Fruit fly (Drosophila melanogaster) whole organism, prepupa: ENCODE measurements around the gene heph.

Experiments
- CG10631 ChIP-seq: fragments of 200-800 bp; sonication (Bioruptor generic); optimal IDR thresholded peaks from 2 replicates; lab custom pipeline; 2016; ENCODE audit warnings: missing biosample characterization, missing genetic modification characterization
- CG10669 ChIP-seq: fragments of 200-800 bp; sonication (Bioruptor generic); optimal IDR thresholded peaks from 3 replicates; lab custom pipeline; 2018; ENCODE audit warnings: missing biosample characterization, mild to moderate bottlenecking, missing genetic modification characterization, moderate library complexity
- CG11294 ChIP-seq: fragments of 200-800 bp; sonication (Bioruptor generic); IDR thresholded peaks from 2 replicates; pipeline ENCODE4 v1.3.6; 2022; ENCODE audit warnings: missing biosample characterization, missing genetic modification characterization
- CG11762 ChIP-seq: fragments of 200-800 bp; sonication (Bioruptor generic); optimal IDR thresholded peaks from 3 replicates; lab custom pipeline; 2016; ENCODE audit warnings: missing biosample characterization, missing genetic modification characterization; ENCODE audit not compliant: insufficient read depth
- CG11902 ChIP-seq: fragments of 200-800 bp; sonication (Bioruptor generic); optimal IDR thresholded peaks from 3 replicates; lab custom pipeline; 2016; ENCODE audit warnings: missing biosample characterization, missing genetic modification characterization
- CG15336 ChIP-seq: fragments of 200-800 bp; sonication (Bioruptor generic); IDR thresholded peaks from 2 replicates; pipeline ENCODE4 v1.3.6; 2022; ENCODE audit warnings: missing biosample characterization, missing genetic modification characterization
- CG16779 ChIP-seq: fragments of 200-800 bp; sonication (Bioruptor generic); optimal IDR thresholded peaks from 3 replicates; lab custom pipeline; 2017; ENCODE audit warnings: missing biosample characterization, mild to moderate bottlenecking, missing genetic modification characterization
- CG3032 ChIP-seq: fragments of 200-800 bp; optimal IDR thresholded peaks from 2 replicates; lab custom pipeline; 2019; ENCODE audit warnings: missing biosample characterization, mild to moderate bottlenecking, missing genetic modification characterization, moderate library complexity
- CG31627 ChIP-seq: fragments of 200-800 bp; sonication (Bioruptor generic); optimal IDR thresholded peaks from 3 replicates; lab custom pipeline; 2016; ENCODE audit warnings: missing biosample characterization, missing genetic modification characterization
- CG3919 ChIP-seq: fragments of 200-800 bp; sonication (Bioruptor generic); optimal IDR thresholded peaks from 3 replicates; lab custom pipeline; 2016; ENCODE audit warnings: missing biosample characterization, missing genetic modification characterization
- CG4318 ChIP-seq: fragments of 200-800 bp; sonication (Bioruptor generic); optimal IDR thresholded peaks from 3 replicates; lab custom pipeline; 2017; ENCODE audit warnings: missing biosample characterization, mild to moderate bottlenecking, missing genetic modification characterization
- CG6163 ChIP-seq: fragments of 200-800 bp; sonication (Bioruptor generic); IDR thresholded peaks from 3 replicates; pipeline ENCODE4 v1.3.6; 2022; ENCODE audit warnings: missing biosample characterization, missing genetic modification characterization
- CG6808 ChIP-seq: fragments of 200-800 bp; sonication (Bioruptor generic); optimal IDR thresholded peaks from 3 replicates; lab custom pipeline; 2017; ENCODE audit warnings: missing biosample characterization, missing genetic modification characterization, mild to moderate bottlenecking, moderate library complexity, missing genetic modification reagents
- CG6854 ChIP-seq: fragments of 200-800 bp; sonication (Bioruptor generic); optimal IDR thresholded peaks from 2 replicates; lab custom pipeline; 2017; ENCODE audit warnings: missing biosample characterization, mild to moderate bottlenecking, missing genetic modification characterization
- CG7368 ChIP-seq: fragments of 200-800 bp; sonication (Bioruptor generic); optimal IDR thresholded peaks from 3 replicates; lab custom pipeline; 2016; ENCODE audit warnings: missing biosample characterization, missing genetic modification characterization
- CG8119 ChIP-seq: fragments of 200-800 bp; sonication (Bioruptor generic); IDR thresholded peaks from 3 replicates; pipeline ENCODE4 v1.3.6; 2022; ENCODE audit warnings: missing biosample characterization, missing genetic modification characterization
- CG8319 ChIP-seq: fragments of 200-800 bp; sonication (Bioruptor generic); optimal IDR thresholded peaks from 3 replicates; lab custom pipeline; 2016; ENCODE audit warnings: missing biosample characterization, missing genetic modification characterization
- CG8632 ChIP-seq: fragments of 200-800 bp; sonication (Bioruptor generic); optimal IDR thresholded peaks from 3 replicates; lab custom pipeline; 2016; ENCODE audit warnings: missing biosample characterization, missing genetic modification characterization
- CG9139 ChIP-seq: fragments of 200-800 bp; sonication (Bioruptor generic); optimal IDR thresholded peaks from 3 replicates; lab custom pipeline; 2017; ENCODE audit warnings: missing biosample characterization, mild to moderate bottlenecking, missing genetic modification characterization
- Eip75B ChIP-seq: fragments of 200-800 bp; sonication (Bioruptor generic); optimal IDR thresholded peaks from 3 replicates; lab custom pipeline; 2016; ENCODE audit warnings: missing biosample characterization, missing genetic modification characterization
- Eip78C ChIP-seq: fragments of 200-800 bp; sonication (Bioruptor generic); peaks from one replicate; lab custom pipeline; 2016; ENCODE audit warnings: missing biosample characterization, missing genetic modification characterization
- Eip93F ChIP-seq: fragments of 200-800 bp; sonication (Bioruptor generic); optimal IDR thresholded peaks from 2 replicates; lab custom pipeline; 2016; ENCODE audit warnings: missing biosample characterization, mild to moderate bottlenecking, missing genetic modification characterization
- Ets96B ChIP-seq: fragments of 200-800 bp; optimal IDR thresholded peaks from 2 replicates; lab custom pipeline; 2019; ENCODE audit warnings: missing biosample characterization, mild to moderate bottlenecking, missing genetic modification characterization, moderate library complexity
- Gug ChIP-seq: fragments of 200-800 bp; sonication (Bioruptor generic); IDR thresholded peaks from 2 replicates; pipeline ENCODE4 v1.3.6; 2022; ENCODE audit warnings: missing biosample characterization, missing genetic modification characterization
- Hr38 ChIP-seq: sonication (Bioruptor generic); optimal IDR thresholded peaks from 2 replicates; lab custom pipeline; 2016; ENCODE audit warnings: missing biosample characterization, missing genetic modification characterization
- Hr39 ChIP-seq: fragments of 200-800 bp; sonication (Bioruptor generic); optimal IDR thresholded peaks from 2 replicates; lab custom pipeline; 2016; ENCODE audit warnings: missing biosample characterization, missing genetic modification characterization
- Lpt ChIP-seq: fragments of 200-800 bp; sonication (Bioruptor generic); optimal IDR thresholded peaks from 3 replicates; lab custom pipeline; 2016; ENCODE audit warnings: missing biosample characterization, missing genetic modification characterization
- Met ChIP-seq: fragments of 200-800 bp; sonication (Bioruptor generic); optimal IDR thresholded peaks from 3 replicates; lab custom pipeline; 2016; ENCODE audit warnings: missing biosample characterization, missing genetic modification characterization
- Smox ChIP-seq: fragments of 200-800 bp; sonication (Bioruptor generic); optimal IDR thresholded peaks from 3 replicates; lab custom pipeline; 2016; ENCODE audit warnings: missing biosample characterization, missing genetic modification characterization
- Sox102F ChIP-seq: fragments of 200-800 bp; sonication (Bioruptor generic); optimal IDR thresholded peaks from 2 replicates; lab custom pipeline; 2016; ENCODE audit warnings: missing biosample characterization, mild to moderate bottlenecking, missing genetic modification characterization
- Sox14 ChIP-seq: fragments of 200-800 bp; sonication (Bioruptor generic); optimal IDR thresholded peaks from 3 replicates; lab custom pipeline; 2016; ENCODE audit warnings: missing biosample characterization, missing genetic modification characterization
- achi ChIP-seq: fragments of 200-800 bp; sonication (Bioruptor generic); optimal IDR thresholded peaks from 3 replicates; lab custom pipeline; 2016; ENCODE audit warnings: missing biosample characterization, missing genetic modification characterization
- acj6 ChIP-seq: fragments of 200-800 bp; sonication (Bioruptor generic); optimal IDR thresholded peaks from 3 replicates; lab custom pipeline; 2016; ENCODE audit warnings: missing biosample characterization, missing genetic modification characterization
- cyc ChIP-seq: fragments of 200-800 bp; sonication (Bioruptor generic); optimal IDR thresholded peaks from 3 replicates; lab custom pipeline; 2016; ENCODE audit warnings: missing biosample characterization, missing genetic modification characterization
- dac ChIP-seq: fragments of 200-800 bp; sonication (Bioruptor generic); optimal IDR thresholded peaks from 2 replicates; lab custom pipeline; 2017; ENCODE audit warnings: missing biosample characterization, mild to moderate bottlenecking, missing genetic modification characterization
- dsx ChIP-seq: fragments of 200-800 bp; optimal IDR thresholded peaks from 3 replicates; lab custom pipeline; 2019; ENCODE audit warnings: missing biosample characterization, mild to moderate bottlenecking, missing genetic modification characterization, moderate library complexity; ENCODE audit not compliant: poor library complexity, severe bottlenecking
- eg ChIP-seq: fragments of 200-800 bp; sonication (Bioruptor generic); IDR thresholded peaks from 3 replicates; pipeline ENCODE4 v1.3.6; 2022; ENCODE audit warnings: missing biosample characterization, missing genetic modification characterization
- esn ChIP-seq: fragments of 200-800 bp; sonication (Bioruptor generic); optimal IDR thresholded peaks from 2 replicates; lab custom pipeline; 2016; ENCODE audit warnings: missing biosample characterization, mild to moderate bottlenecking, missing genetic modification characterization, moderate library complexity
- fd59A ChIP-seq: fragments of 200-800 bp; sonication (Bioruptor generic); optimal IDR thresholded peaks from 2 replicates; lab custom pipeline; 2017; ENCODE audit warnings: missing biosample characterization, mild to moderate bottlenecking, missing genetic modification characterization, missing genetic modification reagents
- fkh ChIP-seq: fragments of 200-800 bp; sonication (Bioruptor generic); optimal IDR thresholded peaks from 3 replicates; lab custom pipeline; 2017; ENCODE audit warnings: missing biosample characterization, mild to moderate bottlenecking, missing genetic modification characterization, moderate library complexity
- lz ChIP-seq: fragments of 200-800 bp; sonication (Bioruptor generic); optimal IDR thresholded peaks from 3 replicates; lab custom pipeline; 2016; ENCODE audit warnings: missing biosample characterization, missing genetic modification characterization
- net ChIP-seq: fragments of 200-800 bp; sonication (Bioruptor generic); optimal IDR thresholded peaks from 3 replicates; lab custom pipeline; 2016; ENCODE audit warnings: missing biosample characterization, missing genetic modification characterization
- pdm3 ChIP-seq: fragments of 200-800 bp; sonication (Bioruptor generic); optimal IDR thresholded peaks from 3 replicates; lab custom pipeline; 2016; ENCODE audit warnings: missing biosample characterization, missing genetic modification characterization
- salr ChIP-seq, 2 experiments: fragments of 200-800 bp; sonication (Bioruptor generic); optimal IDR thresholded peaks; 3 replicates each; lab custom pipeline; 2016 to 2018; ENCODE audit warnings: missing biosample characterization in 2 of 2, missing genetic modification characterization in 2 of 2, mild to moderate bottlenecking in 1 of 2
- spab ChIP-seq: fragments of 200-800 bp; sonication (Bioruptor generic); optimal IDR thresholded peaks from 2 replicates; lab custom pipeline; 2017; ENCODE audit warnings: missing biosample characterization, mild to moderate bottlenecking, missing genetic modification characterization, missing genetic modification reagents
- ss ChIP-seq, 2 experiments: fragments of 200-800 bp; sonication (Bioruptor generic); optimal IDR thresholded peaks; 2 replicates in 1 of 2; 3 replicates in 1 of 2; lab custom pipeline; 2017 to 2018; ENCODE audit warnings: mild to moderate bottlenecking in 2 of 2, missing biosample characterization in 2 of 2, missing genetic modification characterization in 2 of 2, moderate library complexity in 1 of 2
- svp ChIP-seq: fragments of 200-800 bp; sonication (Bioruptor generic); peaks from one replicate; lab custom pipeline; 2016; ENCODE audit warnings: missing biosample characterization, missing genetic modification characterization
- topi ChIP-seq: fragments of 200-800 bp; sonication (Bioruptor generic); optimal IDR thresholded peaks from 3 replicates; lab custom pipeline; 2016; ENCODE audit warnings: missing biosample characterization, missing genetic modification characterization
- vri ChIP-seq: fragments of 200-800 bp; sonication (Bioruptor generic); optimal IDR thresholded peaks from 3 replicates; lab custom pipeline; 2016; ENCODE audit warnings: missing biosample characterization, mild to moderate bottlenecking, missing genetic modification characterization

heph gene

DNA sequence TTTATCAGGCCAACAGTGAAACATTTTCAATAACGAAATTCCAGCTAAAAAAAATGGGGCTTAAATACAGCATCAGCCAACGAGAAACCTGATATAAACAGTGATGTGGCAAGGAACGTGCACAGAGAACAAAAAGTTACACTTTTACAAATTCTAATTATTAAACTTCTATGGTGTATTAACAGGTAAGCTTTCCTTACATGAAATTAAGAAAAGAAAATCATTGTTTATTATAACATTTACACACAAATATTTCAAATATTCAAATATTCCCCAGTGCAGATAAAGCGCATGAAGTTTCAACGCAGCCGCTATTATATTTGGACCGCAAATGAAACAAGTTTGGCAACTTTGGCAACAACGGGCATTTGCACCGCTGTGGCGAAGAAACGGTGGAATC is 73.7 kb downstream of the heph start (continued):
- TF ChIP-seq CG6808 (GFP tag; lab: Kevin White, UChicago) (peak; percentile 93), CG6854 (GFP tag; lab: Kevin White, UChicago) (peak; percentile 96), Hr39 (GFP tag; lab: Kevin White, UChicago) (peak; percentile 96), Lpt (GFP tag; lab: Kevin White, UChicago) (peak; percentile 97), CG8319 (GFP tag; lab: Kevin White, UChicago) (peak; percentile 93), CG8632 (GFP tag; lab: Kevin White, UChicago) (peak; percentile 96), CG15336 (GFP tag; lab: Robert Waterston, UW) (peak; percentile 98), acj6 (peak; percentile 97), achi (peak; percentile 96), spab (GFP tag; lab: Kevin White, UChicago) (peak; percentile 91), Met (GFP tag; lab: Kevin White, UChicago) (peak; percentile 98), CG9139 (peak; percentile 89), CG11902 (GFP tag; lab: Kevin White, UChicago) (peak; percentile 88), Hr38 (GFP tag; lab: Kevin White, UChicago) (peak; percentile 72), Eip93F (GFP tag; lab: Kevin White, UChicago) (peak; percentile 90), lz (peak; percentile 93), CG8119 (GFP tag; lab: Robert Waterston, UW) (peak; percentile 98), cyc (peak; percentile 96), eg (peak; percentile 98), CG31627 (peak; percentile 95), Gug (GFP tag; lab: Robert Waterston, UW) (peak; percentile 95), Ets96B (tag; lab: Kevin White, UChicago) (peak; percentile 95), fkh (GFP tag; lab: Kevin White, UChicago) (no peak), CG10669 (GFP tag; lab: Kevin White, UChicago) (peak; percentile 93), CG11294 (peak; percentile 91), dsx (GFP tag; lab: Kevin White, UChicago) (peak; percentile 96), CG10631 (GFP tag; lab: Kevin White, UChicago) (peak; percentile 93), CG7368 (GFP tag; lab: Kevin White, UChicago) (peak; percentile 94), CG4318 (GFP tag; lab: Kevin White, UChicago) (peak; percentile 87), vri (GFP tag; lab: Kevin White, UChicago) (peak; percentile 94), svp (GFP tag; lab: Kevin White, UChicago) (peak; percentile 99)

DNA sequence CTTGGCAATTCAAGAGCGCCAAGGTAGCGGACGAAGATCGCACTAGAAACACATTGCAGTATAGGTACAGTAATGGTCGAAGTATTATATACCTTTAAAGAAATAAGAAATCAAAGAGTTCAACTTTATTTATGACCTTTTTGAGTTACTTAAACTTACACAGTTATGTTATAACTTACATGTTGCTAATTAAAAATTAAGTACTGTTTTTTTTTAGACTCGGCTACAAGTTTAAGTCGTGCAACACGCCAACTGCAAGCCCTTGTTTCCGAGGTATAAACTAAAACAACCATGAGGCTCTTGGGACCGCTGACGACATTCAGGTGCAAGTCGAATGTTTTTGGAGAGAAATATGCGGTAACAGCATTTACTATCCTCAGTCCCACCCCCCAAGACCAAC is 75.2 kb downstream of the heph start:
- TF ChIP-seq CG16779 (tag; lab: Kevin White, UChicago) (no peak), Sox14 (GFP tag; lab: Kevin White, UChicago) (peak; percentile 10), Sox102F (no peak), CG10669 (GFP tag; lab: Kevin White, UChicago) (no peak), CG3032 (tag; lab: Kevin White, UChicago) (no peak), CG3919 (peak; percentile 7), salr (GFP tag; optimal IDR thresholded peaks at IDR 0.05; lab: Kevin White, UChicago) (peak in 1 of 2 experiments; percentile 36), esn (no peak), Eip75B (no peak), net (GFP tag; lab: Kevin White, UChicago) (no peak), CG6163 (0 out of 3 replicates have a peak, but pooled peaks have one; percentile 3), CG7368 (GFP tag; lab: Kevin White, UChicago) (no peak), CG11762 (GFP tag; lab: Kevin White, UChicago) (no peak), CG10631 (GFP tag; lab: Kevin White, UChicago) (peak; percentile 25), fd59A (GFP tag; lab: Kevin White, UChicago) (no peak), ss (GFP tag; optimal IDR thresholded peaks at IDR 0.05; lab: Kevin White, UChicago) (peak in 1 of 2 experiments; percentile 56), Eip78C (GFP tag; lab: Kevin White, UChicago) (peak; percentile 49), fkh (GFP tag; lab: Kevin White, UChicago) (no peak), dac (GFP tag; lab: Kevin White, UChicago) (no peak), topi (no peak), achi (no peak), pdm3 (peak; percentile 14), Ets96B (tag; lab: Kevin White, UChicago) (no peak), Smox (GFP tag; lab: Kevin White, UChicago) (no peak)
